Worm (Caenorhabditis elegans) whole organism, young adult: Measurements from ENCODE around the gene srh-40.

ENCODE experiments used
- B0336.3 ChIP-seq: fragments of 200-800 bp; sonication (Bioruptor generic); IDR thresholded peaks from 2 replicates; pipeline ENCODE4 v1.3.6; 2022; ENCODE audit warnings: missing genetic modification characterization, missing compliant biosample characterization
- F10E7.11 ChIP-seq: sonication (generic microtip); optimal IDR thresholded peaks from 2 replicates; lab custom pipeline; 2017; ENCODE audit warnings: mild to moderate bottlenecking, missing genetic modification characterization, moderate library complexity, missing compliant biosample characterization
- F23B12.7 ChIP-seq: sonication (generic microtip); optimal IDR thresholded peaks from 2 replicates; lab custom pipeline; 2017; ENCODE audit warnings: missing genetic modification characterization, mild to moderate bottlenecking, missing compliant biosample characterization, antibody characterized with exemption, moderate library complexity; ENCODE audit not compliant: insufficient read depth
- F39B2.1 ChIP-seq: fragments of 200-800 bp; sonication (Bioruptor generic); IDR thresholded peaks from 2 replicates; pipeline ENCODE4 v1.3.6; 2022; ENCODE audit warnings: missing genetic modification reagents, missing genetic modification characterization, missing compliant biosample characterization
- F49E8.2 ChIP-seq: sonication (generic microtip); optimal IDR thresholded peaks from 3 replicates; lab custom pipeline; 2017; ENCODE audit warnings: missing genetic modification characterization, mild to moderate bottlenecking, missing compliant biosample characterization, antibody characterized with exemption, moderate library complexity; ENCODE audit not compliant: insufficient read depth
- F57A8.1 ChIP-seq: fragments of 200-800 bp; sonication (Bioruptor generic); optimal IDR thresholded peaks from 2 replicates; lab custom pipeline; 2018; ENCODE audit warnings: mild to moderate bottlenecking, missing genetic modification characterization, moderate library complexity, missing compliant biosample characterization
- F57C9.4 ChIP-seq: sonication (generic microtip); optimal IDR thresholded peaks from 2 replicates; lab custom pipeline; 2017; ENCODE audit warnings: mild to moderate bottlenecking, missing genetic modification characterization, missing compliant biosample characterization
- K11D2.4 ChIP-seq: fragments of 200-800 bp; sonication (Bioruptor generic); IDR thresholded peaks from 2 replicates; pipeline ENCODE4 v1.3.6; 2022; ENCODE audit warnings: missing genetic modification reagents, missing genetic modification characterization, missing compliant biosample characterization
- Y53F4B.3 ChIP-seq: fragments of 200-800 bp; sonication (Bioruptor generic); IDR thresholded peaks from 2 replicates; pipeline ENCODE4 v1.3.6; 2022; ENCODE audit warnings: missing genetic modification reagents, missing genetic modification characterization, missing compliant biosample characterization
- Y53G8AR.9 ChIP-seq: fragments of 200-800 bp; sonication (Bioruptor generic); conservative IDR thresholded peaks from 2 replicates; pipeline ENCODE4 v1.3.6; 2022; ENCODE audit warnings: missing genetic modification reagents, missing genetic modification characterization, missing compliant biosample characterization
- athp-1 ChIP-seq: sonication (generic microtip); optimal IDR thresholded peaks from 2 replicates; lab custom pipeline; 2017; ENCODE audit warnings: mild to moderate bottlenecking, missing genetic modification characterization, missing compliant biosample characterization
- attf-3 ChIP-seq: fragments of 200-800 bp; sonication (Bioruptor generic); conservative IDR thresholded peaks from 2 replicates; pipeline ENCODE4 v1.3.6; 2022; ENCODE audit warnings: missing genetic modification reagents, missing genetic modification characterization, missing compliant biosample characterization
- attf-6 ChIP-seq: fragments of 200-800 bp; sonication (Bioruptor generic); IDR thresholded peaks from 2 replicates; pipeline ENCODE4 v1.3.6; 2022; ENCODE audit warnings: missing genetic modification reagents, missing genetic modification characterization, missing compliant biosample characterization
- bed-2 ChIP-seq: fragments of 200-800 bp; sonication (Bioruptor generic); IDR thresholded peaks from 2 replicates; pipeline ENCODE4 v1.3.6; 2022; ENCODE audit warnings: missing genetic modification reagents, missing genetic modification characterization, missing compliant biosample characterization
- cebp-1 ChIP-seq, 2 experiments: fragments of 200-800 bp in 1 of 2; sonication (Bioruptor generic) in 1 of 2; sonication (generic microtip) in 1 of 2; IDR thresholded peaks in 1 of 2; optimal IDR thresholded peaks in 1 of 2; 2 replicates each; pipeline versions ENCODE4 v1.3.6 to Lab custom; 2017 to 2022; ENCODE audit warnings: missing compliant biosample characterization in 2 of 2, missing genetic modification characterization in 2 of 2, mild to moderate bottlenecking in 1 of 2, missing genetic modification reagents in 1 of 2, moderate library complexity in 1 of 2
- cebp-2 ChIP-seq: fragments of 200-800 bp; sonication (Bioruptor generic); IDR thresholded peaks from 2 replicates; pipeline ENCODE4 v1.3.6; 2022; ENCODE audit warnings: missing genetic modification characterization, missing compliant biosample characterization
- ceh-40 ChIP-seq: fragments of 200-800 bp; sonication (Bioruptor generic); IDR thresholded peaks from 2 replicates; pipeline ENCODE4 v1.3.6; 2022; ENCODE audit warnings: missing genetic modification characterization, missing compliant biosample characterization
- ceh-58 ChIP-seq: fragments of 200-800 bp; sonication (Bioruptor generic); IDR thresholded peaks from 2 replicates; pipeline ENCODE4 v1.3.6; 2022; ENCODE audit warnings: missing genetic modification characterization, missing compliant biosample characterization
- ceh-91 ChIP-seq: fragments of 200-800 bp; sonication (Bioruptor generic); IDR thresholded peaks from 2 replicates; pipeline ENCODE4 v1.3.6; 2022; ENCODE audit warnings: missing genetic modification reagents, missing genetic modification characterization, missing compliant biosample characterization
- die-1 ChIP-seq: sonication (generic microtip); optimal IDR thresholded peaks from 2 replicates; lab custom pipeline; 2016; ENCODE audit warnings: missing genotype, mild to moderate bottlenecking, missing genetic modification characterization, missing compliant biosample characterization
- dpff-1 ChIP-seq: sonication (generic microtip); optimal IDR thresholded peaks from 2 replicates; lab custom pipeline; 2017; ENCODE audit warnings: mild to moderate bottlenecking, missing genetic modification characterization, missing compliant biosample characterization
- efl-1 ChIP-seq: fragments of 150-350 bp; optimal IDR thresholded peaks from 2 replicates; lab custom pipeline; 2014; ENCODE audit warnings: missing biosample characterization, missing genetic modification reagents, missing genetic modification characterization
- egl-18 ChIP-seq: fragments of 200-800 bp; sonication (Bioruptor generic); IDR thresholded peaks from 2 replicates; pipeline ENCODE4 v1.3.6; 2022; ENCODE audit warnings: missing genetic modification reagents, missing genetic modification characterization, missing compliant biosample characterization
- ets-4 ChIP-seq: fragments of 200-800 bp; sonication (Bioruptor generic); optimal IDR thresholded peaks from 2 replicates; lab custom pipeline; 2018; ENCODE audit warnings: mild to moderate bottlenecking, missing genetic modification characterization, missing compliant biosample characterization
- hmg-1.2 ChIP-seq: fragments of 200-800 bp; sonication (Bioruptor generic); IDR thresholded peaks from 2 replicates; pipeline ENCODE4 v1.3.6; 2022; ENCODE audit warnings: missing genetic modification reagents, missing genetic modification characterization, missing compliant biosample characterization
- hmg-20 ChIP-seq: fragments of 200-800 bp; sonication (Bioruptor generic); IDR thresholded peaks from 2 replicates; pipeline ENCODE4 v1.3.6; 2022; ENCODE audit warnings: missing genetic modification reagents, missing genetic modification characterization, missing compliant biosample characterization
- let-607 ChIP-seq, 2 experiments: fragments of 200-800 bp in 1 of 2; sonication (Bioruptor generic) in 1 of 2; sonication (generic microtip) in 1 of 2; optimal IDR thresholded peaks; 2 replicates each; lab custom pipeline; 2016 to 2018; ENCODE audit warnings: mild to moderate bottlenecking in 2 of 2, missing compliant biosample characterization in 2 of 2, missing genetic modification characterization in 2 of 2, moderate library complexity in 2 of 2, missing genotype in 1 of 2
- lin-26 ChIP-seq: fragments of 200-800 bp; sonication (Bioruptor generic); IDR thresholded peaks from 2 replicates; pipeline ENCODE4 v1.3.6; 2022; ENCODE audit warnings: missing genetic modification reagents, missing genetic modification characterization, missing compliant biosample characterization
- lsy-27 ChIP-seq: sonication (generic microtip); optimal IDR thresholded peaks from 2 replicates; lab custom pipeline; 2017; ENCODE audit warnings: missing genetic modification characterization, mild to moderate bottlenecking, missing compliant biosample characterization, antibody characterized with exemption, missing genotype, borderline replicate concordance; ENCODE audit not compliant: insufficient read depth
- madf-10 ChIP-seq: sonication (generic microtip); optimal IDR thresholded peaks from 2 replicates; lab custom pipeline; 2016; ENCODE audit warnings: mild to moderate bottlenecking, missing genetic modification characterization, missing compliant biosample characterization
- madf-3 ChIP-seq: fragments of 200-800 bp; sonication (Bioruptor generic); IDR thresholded peaks from 2 replicates; pipeline ENCODE4 v1.3.6; 2022; ENCODE audit warnings: missing genetic modification reagents, missing genetic modification characterization, missing compliant biosample characterization
- madf-6 ChIP-seq: fragments of 200-800 bp; sonication (Bioruptor generic); IDR thresholded peaks from 2 replicates; pipeline ENCODE4 v1.3.6; 2022; ENCODE audit warnings: missing genetic modification reagents, missing genetic modification characterization, missing compliant biosample characterization
- nfya-1 ChIP-seq: sonication (generic microtip); optimal IDR thresholded peaks from 2 replicates; lab custom pipeline; 2017; ENCODE audit warnings: antibody characterized with exemption, missing compliant biosample characterization, missing genetic modification characterization, borderline replicate concordance; ENCODE audit not compliant: insufficient read depth
- nhr-80 ChIP-seq: sonication (generic microtip); optimal IDR thresholded peaks from 2 replicates; lab custom pipeline; 2016; ENCODE audit warnings: missing genetic modification characterization, missing compliant biosample characterization
- pbrm-1 ChIP-seq: fragments of 200-800 bp; sonication (Bioruptor generic); IDR thresholded peaks from 2 replicates; pipeline ENCODE4 v1.3.6; 2022; ENCODE audit warnings: missing genetic modification reagents, missing genetic modification characterization, missing compliant biosample characterization
- repo-1 ChIP-seq: sonication (generic microtip); optimal IDR thresholded peaks from 2 replicates; lab custom pipeline; 2017; ENCODE audit warnings: mild to moderate bottlenecking, missing genetic modification characterization, missing compliant biosample characterization
- sdz-38 ChIP-seq: sonication (generic microtip); optimal IDR thresholded peaks from 2 replicates; lab custom pipeline; 2016; ENCODE audit warnings: missing genotype, missing genetic modification characterization, missing compliant biosample characterization
- snpc-1.1 ChIP-seq: sonication (generic microtip); optimal IDR thresholded peaks from 2 replicates; lab custom pipeline; 2017; ENCODE audit warnings: missing genetic modification characterization, mild to moderate bottlenecking, missing compliant biosample characterization, antibody characterized with exemption, moderate library complexity, missing genotype, missing genetic modification reagents; ENCODE audit not compliant: insufficient read depth
- snpc-4 ChIP-seq, 5 experiments: fragments of 150-350 bp in 1 of 5; sonication (generic microtip) in 4 of 5; optimal IDR thresholded peaks; 2 replicates each; lab custom pipeline; 2014 to 2018; ENCODE audit warnings: missing genetic modification characterization in 5 of 5, missing biosample characterization in 3 of 5, antibody characterized with exemption in 2 of 5, mild to moderate bottlenecking in 2 of 5, missing compliant biosample characterization in 2 of 5, missing genotype in 2 of 5, moderate library complexity in 2 of 5, missing genetic modification reagents in 1 of 5
- somi-1 ChIP-seq: fragments of 200-800 bp; sonication (Bioruptor generic); optimal IDR thresholded peaks from 2 replicates; lab custom pipeline; 2018; ENCODE audit warnings: mild to moderate bottlenecking, missing genetic modification characterization, missing compliant biosample characterization
- sptf-2 ChIP-seq: fragments of 200-800 bp; sonication (Bioruptor generic); optimal IDR thresholded peaks from 2 replicates; lab custom pipeline; 2018; ENCODE audit warnings: mild to moderate bottlenecking, missing genetic modification characterization, missing compliant biosample characterization
- unc-62 ChIP-seq: fragments of 150-350 bp; optimal IDR thresholded peaks from 2 replicates; lab custom pipeline; 2014; ENCODE audit warnings: missing biosample characterization, missing genetic modification reagents, missing genetic modification characterization
- xnd-1 ChIP-seq: sonication (generic microtip); optimal IDR thresholded peaks from 2 replicates; lab custom pipeline; 2016; ENCODE audit warnings: missing genotype, missing genetic modification reagents, missing genetic modification characterization, missing compliant biosample characterization

Gene srh-40

DNA sequence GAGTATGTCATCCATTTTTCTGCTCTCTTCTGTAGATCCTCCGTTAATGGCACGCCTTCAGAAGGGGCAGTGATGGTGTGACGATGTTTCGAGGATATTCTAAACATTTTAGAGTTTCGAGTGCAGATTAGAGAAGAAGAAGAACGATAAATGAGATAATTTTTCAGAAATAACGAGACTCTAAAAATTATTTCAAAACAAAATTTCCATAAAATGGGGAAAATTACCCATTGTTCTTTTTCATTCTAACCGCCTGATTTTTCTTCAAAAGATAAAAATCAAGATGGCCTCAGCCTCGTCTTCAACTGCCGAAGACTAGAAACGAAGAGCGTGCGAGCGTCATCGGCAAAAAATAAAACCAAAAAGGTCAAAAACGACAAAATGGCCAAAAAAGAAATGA lies 9.5 kb upstream of the srh-40 start, which contains the start of gene let-765:
Gene let-765 (minus strand): TSS at position 101 of the 400 bp plus-strand sequence.
- TF ChIP-seq cebp-2, result no peak
- no peak for TF ChIP-seq attf-3
- 0 out of 2 replicates have a peak, but pooled peaks have one; percentile 12 for TF ChIP-seq pbrm-1

- no peak for TF ChIP-seq let-607 (tag; optimal IDR thresholded peaks at IDR 0.05; lab: Kevin White, UChicago)
- TF ChIP-seq attf-3, result no peak
- TF ChIP-seq athp-1 (tag; lab: Kevin White, UChicago), result no peak
- no peak for TF ChIP-seq cebp-1 (GFP tag; IDR thresholded peaks at IDR 0.05; lab: Robert Waterston, UW)
- TF ChIP-seq cebp-1 (tag; optimal IDR thresholded peaks at IDR 0.05; lab: Kevin White, UChicago), result peak; percentile 1
- no peak for TF ChIP-seq ceh-91
- no peak for TF ChIP-seq ceh-40 (GFP tag; lab: Robert Waterston, UW)
- TF ChIP-seq madf-10 (tag; lab: Kevin White, UChicago), result no peak
- no peak for TF ChIP-seq lin-26 (GFP tag; lab: Robert Waterston, UW)
Measured at ce11 chrIII:6603185-6603584, 7.4 kb upstream of the srh-40 start.

DNA sequence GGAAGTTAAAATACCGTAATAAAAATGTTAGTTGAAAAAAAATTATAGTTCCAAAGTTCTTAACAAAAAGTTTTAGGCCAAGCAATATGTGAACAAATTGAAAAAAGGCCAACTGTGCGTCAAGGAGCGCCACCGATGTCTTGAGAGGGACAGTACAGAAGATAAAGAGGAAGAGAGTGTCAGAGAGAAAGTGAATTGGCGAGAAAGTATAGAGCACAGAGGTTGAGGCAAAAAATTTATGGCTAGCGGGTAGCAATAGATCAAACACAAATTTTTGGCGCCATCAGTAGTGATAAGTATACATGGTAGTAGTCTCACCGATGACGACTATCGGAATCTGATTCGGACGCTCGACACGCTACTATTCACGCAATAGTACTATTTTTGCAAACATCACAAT lies 6.3 kb upstream of the srh-40 start:
- no peak for TF ChIP-seq lin-26 (GFP tag; lab: Robert Waterston, UW)
- TF ChIP-seq bed-2, result no peak
- TF ChIP-seq somi-1 (GFP tag; lab: Kevin White, UChicago), result no peak
- TF ChIP-seq repo-1 (tag; lab: Kevin White, UChicago), result no peak
- no peak for TF ChIP-seq F10E7.11 (tag; lab: Kevin White, UChicago)
- TF ChIP-seq B0336.3 (GFP tag; lab: Robert Waterston, UW), result no peak; the same call in 1 of the 2 replicates
- TF ChIP-seq F49E8.2 (tag; lab: Kevin White, UChicago), result no peak
- TF ChIP-seq lsy-27 (tag; lab: Kevin White, UChicago), result no peak
- TF ChIP-seq madf-3 (GFP tag; lab: Robert Waterston, UW), result no peak
- no peak for TF ChIP-seq K11D2.4
- no peak for TF ChIP-seq Y53G8AR.9
- TF ChIP-seq F23B12.7 (tag; lab: Kevin White, UChicago), result no peak
- TF ChIP-seq hmg-20 (GFP tag; lab: Robert Waterston, UW), result no peak
- TF ChIP-seq attf-6 (GFP tag; lab: Robert Waterston, UW), result no peak
- no peak for TF ChIP-seq dpff-1 (tag; lab: Kevin White, UChicago)
- no peak for TF ChIP-seq F57A8.1
- TF ChIP-seq xnd-1, result no peak
- no peak for TF ChIP-seq ceh-58
- TF ChIP-seq ceh-40 (GFP tag; lab: Robert Waterston, UW), result peak; percentile 35; the same call in 1 of the 2 replicates
- no peak for TF ChIP-seq sdz-38 (tag; lab: Kevin White, UChicago)
- TF ChIP-seq die-1, result no peak
- TF ChIP-seq snpc-4 (GFP tag; optimal IDR thresholded peaks at IDR 0.05; lab: Kevin White, UChicago), result no peak
- no peak for TF ChIP-seq snpc-4 (tag; optimal IDR thresholded peaks at IDR 0.05; lab: Kevin White, UChicago)
- no peak for TF ChIP-seq sptf-2
- TF ChIP-seq madf-6, result peak; percentile 35; the same call in 1 of the 2 replicates
- peak; percentile 62 for TF ChIP-seq nhr-80 (tag; lab: Kevin White, UChicago)
- no peak for TF ChIP-seq nfya-1 (tag; lab: Kevin White, UChicago)
- no peak for TF ChIP-seq egl-18 (GFP tag; lab: Robert Waterston, UW)
- no peak for TF ChIP-seq cebp-1 (GFP tag; IDR thresholded peaks at IDR 0.05; lab: Robert Waterston, UW)
- peak; percentile 16 for TF ChIP-seq cebp-1 (tag; optimal IDR thresholded peaks at IDR 0.05; lab: Kevin White, UChicago)
- peak; percentile 47 for TF ChIP-seq efl-1 (GFP tag; lab: Kevin White, UChicago)
- no peak for TF ChIP-seq unc-62 (GFP tag; lab: Kevin White, UChicago)
- no peak for TF ChIP-seq F57C9.4 (tag; lab: Kevin White, UChicago)
- no peak for TF ChIP-seq F39B2.1 (GFP tag; lab: Robert Waterston, UW)
- no peak for TF ChIP-seq ets-4 (GFP tag; lab: Kevin White, UChicago)
- no peak; the same call in 1 of the 2 replicates for TF ChIP-seq pbrm-1
- TF ChIP-seq hmg-1.2 (GFP tag; lab: Robert Waterston, UW), result peak; percentile 39; the same call in 1 of the 2 replicates
- no peak for TF ChIP-seq snpc-1.1 (tag; lab: Kevin White, UChicago)
- TF ChIP-seq Y53F4B.3 (GFP tag; lab: Robert Waterston, UW), result no peak
